Worm (Caenorhabditis elegans): Measurements from ENCODE around the gene inos-1.

Gene inos-1

ce11 chrII:11739199-11739598, 39.1 kb upstream of the inos-1 start, which contains the start of gene ctsa-1.2 (continued):
- no peak for TF ChIP-seq R02D3.7 (tag; optimal IDR thresholded peaks at IDR 0.05)
- TF ChIP-seq rbr-2 (tag; optimal IDR thresholded peaks at IDR 0.05), result no peak
- no peak for TF ChIP-seq tag-97 (GFP tag; IDR thresholded peaks at IDR 0.05)
- TF ChIP-seq Y48G9A.11 (GFP tag; IDR thresholded peaks at IDR 0.05), result no peak
- TF ChIP-seq zip-11 (GFP tag; IDR thresholded peaks at IDR 0.05), result no peak
- no peak for TF ChIP-seq daf-8 (GFP tag; IDR thresholded peaks at IDR 0.05)
- TF ChIP-seq T26A8.4 (GFP tag; IDR thresholded peaks at IDR 0.05), result no peak
- TF ChIP-seq set-16 (GFP tag; IDR thresholded peaks at IDR 0.05), result no peak
- no peak for TF ChIP-seq snpc-1.2 (GFP tag; IDR thresholded peaks at IDR 0.05)
- TF ChIP-seq dmd-6 (GFP tag; IDR thresholded peaks at IDR 0.05), result peak; percentile 78
- peak; percentile 68 for TF ChIP-seq pqm-1 (tag; optimal IDR thresholded peaks at IDR 0.05)
- no peak for TF ChIP-seq mdt-29 (GFP tag; IDR thresholded peaks at IDR 0.05)
- no peak for TF ChIP-seq gei-8 (GFP tag; optimal IDR thresholded peaks at IDR 0.05)
- TF ChIP-seq aha-1 (tag), result peak; percentile 41
- TF ChIP-seq lin-1 (GFP tag; IDR thresholded peaks at IDR 0.05), result no peak; the same call in 1 of the 2 replicates
- no peak for TF ChIP-seq nhr-102 (tag; optimal IDR thresholded peaks at IDR 0.05)
- peak in 1 of 2 experiments; percentile 1 for TF ChIP-seq unc-62 (GFP tag; optimal IDR thresholded peaks at IDR 0.05 in 1 of 2)
- TF ChIP-seq unc-62 (tag; optimal IDR thresholded peaks at IDR 0.05), result no peak
- no peak for TF ChIP-seq spr-1 (tag; optimal IDR thresholded peaks at IDR 0.05)
- no peak for TF ChIP-seq lin-15B (tag; optimal IDR thresholded peaks at IDR 0.05)
- no peak for TF ChIP-seq nhr-41 (GFP tag; IDR thresholded peaks at IDR 0.05)
- no peak for TF ChIP-seq arid-1 (GFP tag; conservative IDR thresholded peaks at IDR 0.05)
- peak; percentile 59 for TF ChIP-seq hlh-11 (tag; optimal IDR thresholded peaks at IDR 0.05)
- no peak for TF ChIP-seq ceh-28 (tag; optimal IDR thresholded peaks at IDR 0.05)
- TF ChIP-seq cey-2 (tag; optimal IDR thresholded peaks at IDR 0.05; ENCODE audit: borderline replicate concordance, insufficient read depth), result no peak
- no peak for TF ChIP-seq attf-4 (tag; optimal IDR thresholded peaks at IDR 0.05)
- TF ChIP-seq nhr-111 (GFP tag; optimal IDR thresholded peaks at IDR 0.05), result no peak
- no peak for TF ChIP-seq zfp-2 (tag; optimal IDR thresholded peaks at IDR 0.05)
- no peak for TF ChIP-seq F44E2.7 (GFP tag; IDR thresholded peaks at IDR 0.05)
- TF ChIP-seq daf-12 (tag; optimal IDR thresholded peaks at IDR 0.05), result no peak
- no peak for TF ChIP-seq Y75B8A.6 (GFP tag; IDR thresholded peaks at IDR 0.05)
- no peak for TF ChIP-seq egl-27 (tag; optimal IDR thresholded peaks at IDR 0.05)
- no peak for TF ChIP-seq daf-16 (GFP tag; optimal IDR thresholded peaks at IDR 0.05)
- TF ChIP-seq daf-16 (tag; optimal IDR thresholded peaks at IDR 0.05), result no peak
- no peak for TF ChIP-seq Y5F2A.4 (GFP tag; optimal IDR thresholded peaks at IDR 0.05)
- no peak for TF ChIP-seq madf-5 (GFP tag; IDR thresholded peaks at IDR 0.05)
- TF ChIP-seq aly-2 (tag; optimal IDR thresholded peaks at IDR 0.05), result no peak
- TF ChIP-seq ceh-82 (tag; optimal IDR thresholded peaks at IDR 0.05), result no peak
- no peak for TF ChIP-seq ztf-11 (tag; optimal IDR thresholded peaks at IDR 0.05)
- no peak for TF ChIP-seq dmd-9 (GFP tag; IDR thresholded peaks at IDR 0.05)
- TF ChIP-seq lir-3 (tag; optimal IDR thresholded peaks at IDR 0.05), result no peak
- TF ChIP-seq mep-1 (tag; optimal IDR thresholded peaks at IDR 0.05), result no peak
- TF ChIP-seq mes-2 (tag; optimal IDR thresholded peaks at IDR 0.05; ENCODE audit: poor library complexity, severe bottlenecking), result peak; percentile 16
- no peak for TF ChIP-seq ceh-20 (GFP tag; IDR thresholded peaks at IDR 0.05)
- TF ChIP-seq D1046.2 (GFP tag; IDR thresholded peaks at IDR 0.05), result no peak
- TF ChIP-seq mxl-2 (GFP tag; conservative IDR thresholded peaks at IDR 0.05), result no peak
- TF ChIP-seq nhr-76 (tag; optimal IDR thresholded peaks at IDR 0.05), result no peak
- no peak for TF ChIP-seq php-3 (GFP tag; IDR thresholded peaks at IDR 0.05)
- no peak for TF ChIP-seq dpl-1 (GFP tag; optimal IDR thresholded peaks at IDR 0.05)
- peak; percentile 38 for TF ChIP-seq dve-1 (tag; optimal IDR thresholded peaks at IDR 0.05; ENCODE audit: insufficient read depth)
- no peak for TF ChIP-seq unc-130 (GFP tag; optimal IDR thresholded peaks at IDR 0.05)
- no peak for TF ChIP-seq lin-38 (GFP tag; IDR thresholded peaks at IDR 0.05)
- no peak for TF ChIP-seq vab-7 (GFP tag; IDR thresholded peaks at IDR 0.05)

All from whole organism, L4 larva.